Worm (Caenorhabditis elegans) whole organism, L2 larva: ENCODE results near the gene acs-10.

Source experiments
- ZK546.5 ChIP-seq: sonication (generic microtip); optimal IDR thresholded peaks from 2 replicates; lab custom pipeline; 2017; ENCODE audit warnings: missing biosample characterization, missing genetic modification characterization
- gmeb-1 ChIP-seq: fragments of 150-350 bp; optimal IDR thresholded peaks from 2 replicates; lab custom pipeline; 2014; ENCODE audit warnings: missing biosample characterization, missing genetic modification characterization
- lsy-2 ChIP-seq, 2 experiments: fragments of 150-350 bp in 1 of 2; sonication (generic microtip) in 1 of 2; optimal IDR thresholded peaks; 2 replicates each; lab custom pipeline; 2014 to 2017; ENCODE audit warnings: missing biosample characterization in 2 of 2, missing genetic modification characterization in 2 of 2
- mdl-1 ChIP-seq, 2 experiments: fragments of 150-350 bp in 1 of 2; sonication (generic microtip) in 1 of 2; optimal IDR thresholded peaks; 2 replicates each; lab custom pipeline; 2017; ENCODE audit warnings: missing biosample characterization in 2 of 2, missing genetic modification characterization in 2 of 2
- nhr-237 ChIP-seq: fragments of 150-350 bp; optimal IDR thresholded peaks from 2 replicates; lab custom pipeline; 2014; ENCODE audit warnings: missing biosample characterization, missing genetic modification characterization
- snpc-4 ChIP-seq: fragments of 150-350 bp; optimal IDR thresholded peaks from 2 replicates; lab custom pipeline; 2014; ENCODE audit warnings: missing biosample characterization, missing genetic modification characterization
- zag-1 ChIP-seq: fragments of 150-350 bp; optimal IDR thresholded peaks from 2 replicates; lab custom pipeline; 2014; ENCODE audit warnings: missing biosample characterization, missing genetic modification characterization
- ztf-11 ChIP-seq: sonication (generic microtip); optimal IDR thresholded peaks from 2 replicates; lab custom pipeline; 2017; ENCODE audit warnings: missing biosample characterization, missing genetic modification characterization

ce11 chrV:14176572-14176971 lies 30.3 kb downstream of the acs-10 start:
- TF ChIP-seq ztf-11 (tag; lab: Kevin White, UChicago) (no peak), gmeb-1 (tag; lab: Kevin White, UChicago) (no peak), snpc-4 (tag; lab: Kevin White, UChicago) (no peak), lsy-2 (tag; optimal IDR thresholded peaks at IDR 0.05; lab: Kevin White, UChicago) (no peak), nhr-237 (tag; lab: Kevin White, UChicago) (no peak), mdl-1 (tag; optimal IDR thresholded peaks at IDR 0.05; lab: Kevin White, UChicago) (no peak), ZK546.5 (tag; lab: Kevin White, UChicago) (no peak), zag-1 (no peak)
